Worm (Caenorhabditis elegans) whole organism, L4 larva: ENCODE data around the gene ttr-15.

Experiments
- dmd-9 ChIP-seq: fragments of 200-800 bp; sonication (Bioruptor generic); IDR thresholded peaks from 2 replicates; pipeline ENCODE4 v1.3.6; 2022; ENCODE audit warnings: missing genetic modification reagents, missing genetic modification characterization, missing compliant biosample characterization
- lin-15B ChIP-seq: fragments of 150-350 bp; sonication (generic microtip); optimal IDR thresholded peaks from 3 replicates; lab custom pipeline; 2014; ENCODE audit warnings: missing biosample characterization, missing genetic modification characterization
- unc-130 ChIP-seq: sonication (generic microtip); optimal IDR thresholded peaks from 2 replicates; lab custom pipeline; 2016; ENCODE audit warnings: missing genetic modification reagents, missing genetic modification characterization, missing compliant biosample characterization

DNA sequence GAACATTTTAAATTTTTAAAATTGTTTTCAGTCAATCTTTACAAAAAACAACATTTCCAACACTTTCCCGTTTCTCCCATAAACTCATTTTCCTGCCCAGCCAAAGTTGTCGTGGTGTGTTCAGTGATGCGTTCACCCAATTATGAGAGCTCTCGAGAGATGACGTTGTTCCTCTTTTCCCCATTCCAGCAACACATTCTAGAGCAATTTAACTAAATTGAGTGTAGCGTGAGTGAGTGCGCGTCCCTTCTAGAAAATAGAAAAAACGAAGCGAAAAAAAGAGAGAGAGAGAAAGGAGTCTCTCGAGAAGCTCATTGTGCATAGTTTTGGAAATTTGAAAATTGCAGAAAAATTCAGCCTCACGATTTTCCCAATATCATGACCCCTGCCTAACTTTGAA is 21.1 kb downstream of the ttr-15 start:
- no peak for TF ChIP-seq unc-130 (GFP tag; lab: Kevin White, UChicago)
- TF ChIP-seq dmd-9 (GFP tag; lab: Robert Waterston, UW): no peak
- no peak for TF ChIP-seq lin-15B
